Worm (Caenorhabditis elegans) whole organism, L3 larva: ENCODE results near the gene fbxc-32.

Experiments
- ZK546.5 ChIP-seq: sonication (generic microtip); optimal IDR thresholded peaks from 2 replicates; lab custom pipeline; 2017; ENCODE audit warnings: missing biosample characterization, missing genetic modification characterization
- fos-1 ChIP-seq: fragments of 150-350 bp; optimal IDR thresholded peaks from 2 replicates; lab custom pipeline; 2014; ENCODE audit warnings: missing biosample characterization, missing genetic modification characterization
- nfya-1 ChIP-seq: sonication (generic microtip); optimal IDR thresholded peaks from 2 replicates; lab custom pipeline; 2017; ENCODE audit warnings: missing genetic modification characterization, mild to moderate bottlenecking, missing compliant biosample characterization, antibody characterized with exemption, moderate library complexity; ENCODE audit not compliant: insufficient read depth
- nhr-23 ChIP-seq: fragments of 150-350 bp; optimal IDR thresholded peaks from 2 replicates; lab custom pipeline; 2014; ENCODE audit warnings: missing biosample characterization, missing genetic modification reagents, missing genetic modification characterization
- nhr-76 ChIP-seq: fragments of 150-350 bp; sonication (generic microtip); optimal IDR thresholded peaks from 5 replicates; lab custom pipeline; 2014; ENCODE audit warnings: missing biosample characterization, missing genetic modification characterization
- ztf-11 ChIP-seq: fragments of 150-350 bp; optimal IDR thresholded peaks from 2 replicates; lab custom pipeline; 2014; ENCODE audit warnings: missing biosample characterization, missing genetic modification characterization

- TF ChIP-seq fos-1 (tag; lab: Kevin White, UChicago), result no peak
- TF ChIP-seq ZK546.5, result no peak
- no peak for TF ChIP-seq nhr-23 (tag; lab: Kevin White, UChicago)
- no peak for TF ChIP-seq nfya-1
- TF ChIP-seq nhr-76 (tag; lab: Kevin White, UChicago), result no peak
- no peak for TF ChIP-seq ztf-11 (tag; lab: Kevin White, UChicago)
Observed at ce11 chrII:915780-916179, 32.2 kb downstream of the fbxc-32 start, which contains the start of gene fbxc-29.
